Worm (Caenorhabditis elegans) whole organism, L2 larva: ENCODE measurements around the gene cpt-2.

Experiments used
- R02D3.7 ChIP-seq: fragments of 150-350 bp; optimal IDR thresholded peaks from 2 replicates; lab custom pipeline; 2014; ENCODE audit warnings: missing biosample characterization, missing genetic modification characterization
- alr-1 ChIP-seq: fragments of 150-350 bp; optimal IDR thresholded peaks from 2 replicates; lab custom pipeline; 2014; ENCODE audit warnings: missing biosample characterization, missing genetic modification characterization
- crh-2 ChIP-seq: sonication (generic microtip); optimal IDR thresholded peaks from 2 replicates; lab custom pipeline; 2017; ENCODE audit warnings: missing biosample characterization, missing genetic modification characterization
- dmd-4 ChIP-seq: sonication (generic microtip); optimal IDR thresholded peaks from 2 replicates; lab custom pipeline; 2017; ENCODE audit warnings: missing biosample characterization, missing genetic modification characterization
- lin-11 ChIP-seq: fragments of 150-350 bp; sonication (generic microtip); optimal IDR thresholded peaks from 2 replicates; lab custom pipeline; 2014; ENCODE audit warnings: missing biosample characterization, missing genetic modification characterization, inconsistent platforms, mixed read lengths
- lin-13 ChIP-seq: fragments of 150-350 bp; optimal IDR thresholded peaks from 2 replicates; lab custom pipeline; 2014; ENCODE audit warnings: missing biosample characterization, missing genetic modification reagents, missing genetic modification characterization
- lin-39 ChIP-seq: fragments of 150-350 bp; optimal IDR thresholded peaks from 2 replicates; lab custom pipeline; 2014; ENCODE audit warnings: missing biosample characterization, missing genetic modification reagents, missing genetic modification characterization
- mab-5 ChIP-seq: fragments of 150-350 bp; optimal IDR thresholded peaks from 2 replicates; lab custom pipeline; 2014; ENCODE audit warnings: missing biosample characterization, missing genetic modification characterization
- mdl-1 ChIP-seq, 2 experiments: fragments of 150-350 bp in 1 of 2; sonication (generic microtip) in 1 of 2; optimal IDR thresholded peaks; 2 replicates each; lab custom pipeline; 2017; ENCODE audit warnings: missing biosample characterization in 2 of 2, missing genetic modification characterization in 2 of 2
- nhr-12 ChIP-seq: fragments of 150-350 bp; optimal IDR thresholded peaks from 2 replicates; lab custom pipeline; 2014; ENCODE audit warnings: missing biosample characterization, missing genetic modification characterization
- nhr-77 ChIP-seq: fragments of 150-350 bp; optimal IDR thresholded peaks from 2 replicates; lab custom pipeline; 2014; ENCODE audit warnings: missing biosample characterization, missing genetic modification characterization
- sem-4 ChIP-seq: fragments of 150-350 bp; optimal IDR thresholded peaks from 2 replicates; lab custom pipeline; 2014; ENCODE audit warnings: missing biosample characterization, missing genetic modification reagents, missing genetic modification characterization
- sma-9 ChIP-seq, 2 experiments: fragments of 150-350 bp in 1 of 2; sonication (generic microtip) in 1 of 2; optimal IDR thresholded peaks; 2 replicates each; lab custom pipeline; 2014 to 2016; ENCODE audit warnings: missing genetic modification characterization in 2 of 2, mild to moderate bottlenecking in 1 of 2, missing biosample characterization in 1 of 2, missing compliant biosample characterization in 1 of 2, missing genetic modification reagents in 1 of 2, moderate library complexity in 1 of 2
- snpc-4 ChIP-seq: fragments of 150-350 bp; optimal IDR thresholded peaks from 2 replicates; lab custom pipeline; 2014; ENCODE audit warnings: missing biosample characterization, missing genetic modification characterization
- ztf-1 ChIP-seq: fragments of 200-800 bp; sonication (Bioruptor generic); conservative IDR thresholded peaks from 2 replicates; pipeline ENCODE4 v1.3.6; 2022; ENCODE audit warnings: missing genetic modification characterization, missing compliant biosample characterization

cpt-2 gene

ce11 chrIV:11230069-11230468 is 50.6 kb downstream of the cpt-2 start, which contains the start of gene best-7:
Gene best-7 (minus strand): TSS chrIV:11230307.
- TF ChIP-seq crh-2 (tag; lab: Kevin White, UChicago): no peak
- no peak for TF ChIP-seq nhr-12 (tag; lab: Kevin White, UChicago)
- no peak for TF ChIP-seq ztf-1 (GFP tag; lab: Robert Waterston, UW)
- no peak for TF ChIP-seq lin-11
- TF ChIP-seq mab-5 (tag; lab: Kevin White, UChicago): no peak
- no peak for TF ChIP-seq nhr-77
- no peak for TF ChIP-seq snpc-4 (tag; lab: Kevin White, UChicago)
- no peak for TF ChIP-seq sem-4 (tag; lab: Kevin White, UChicago)
- no peak for TF ChIP-seq mdl-1 (tag; optimal IDR thresholded peaks at IDR 0.05; lab: Kevin White, UChicago)
- TF ChIP-seq lin-13 (GFP tag; lab: Kevin White, UChicago): no peak
- TF ChIP-seq alr-1 (tag; lab: Kevin White, UChicago): no peak

DNA sequence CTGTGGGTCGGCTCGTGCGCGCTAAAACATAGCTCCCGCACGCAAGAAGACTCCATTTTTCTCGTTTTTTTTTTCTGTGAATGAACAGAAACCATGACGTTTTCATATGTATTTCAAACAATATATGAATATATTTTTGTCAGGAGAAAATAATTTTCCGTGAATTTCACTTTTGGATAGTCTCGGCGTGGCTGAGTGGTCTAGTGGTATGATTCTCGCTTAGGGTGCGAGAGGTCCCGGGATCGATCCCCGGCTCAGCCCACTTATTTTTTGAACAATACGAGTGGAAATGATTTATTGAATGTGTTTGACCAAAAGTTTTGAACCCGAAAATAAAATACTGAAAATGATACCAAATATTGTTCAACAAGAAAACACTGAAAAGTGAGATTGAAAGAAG is 51.9 kb downstream of the cpt-2 start:
- no peak for TF ChIP-seq lin-39
- TF ChIP-seq R02D3.7 (tag; lab: Kevin White, UChicago): no peak
- TF ChIP-seq crh-2 (tag; lab: Kevin White, UChicago): no peak
- no peak for TF ChIP-seq dmd-4 (tag; lab: Kevin White, UChicago)
- no peak for TF ChIP-seq sma-9 (GFP tag; optimal IDR thresholded peaks at IDR 0.05; lab: Kevin White, UChicago)
- no peak for TF ChIP-seq sma-9 (tag; optimal IDR thresholded peaks at IDR 0.05; lab: Kevin White, UChicago)
